Worm (Caenorhabditis elegans) whole organism, late embryonic: ENCODE measurements around the gene rars-1.

ENCODE experiments used
- C08G9.2 ChIP-seq: sonication (generic microtip); optimal IDR thresholded peaks from 2 replicates; lab custom pipeline; 2016; ENCODE audit warnings: mild to moderate bottlenecking, missing genetic modification characterization, moderate library complexity, missing compliant biosample characterization
- K02D7.2 ChIP-seq: sonication (generic microtip); optimal IDR thresholded peaks from 2 replicates; lab custom pipeline; 2017; ENCODE audit warnings: mild to moderate bottlenecking, missing genetic modification characterization, missing compliant biosample characterization
- K09A11.1 ChIP-seq: sonication (generic microtip); optimal IDR thresholded peaks from 2 replicates; lab custom pipeline; 2017; ENCODE audit warnings: antibody characterized with exemption, mild to moderate bottlenecking, missing genetic modification characterization, missing compliant biosample characterization; ENCODE audit not compliant: insufficient read depth
- ama-1 ChIP-seq: fragments of 150-350 bp; optimal IDR thresholded peaks from 2 replicates; lab custom pipeline; 2014
- ceh-19 ChIP-seq: fragments of 200-800 bp; sonication (Bioruptor generic); optimal IDR thresholded peaks from 2 replicates; lab custom pipeline; 2018; ENCODE audit warnings: mild to moderate bottlenecking, missing genetic modification characterization, missing compliant biosample characterization
- ceh-2 ChIP-seq: sonication (generic microtip); optimal IDR thresholded peaks from 2 replicates; lab custom pipeline; 2016; ENCODE audit warnings: missing genotype, missing genetic modification characterization, missing compliant biosample characterization
- ceh-24 ChIP-seq: sonication (generic microtip); optimal IDR thresholded peaks from 2 replicates; lab custom pipeline; 2016; ENCODE audit warnings: mild to moderate bottlenecking, missing genetic modification characterization, missing compliant biosample characterization
- ceh-30 ChIP-seq: fragments of 150-350 bp; optimal IDR thresholded peaks from 2 replicates; lab custom pipeline; 2014; ENCODE audit warnings: missing biosample characterization, missing genetic modification characterization
- ceh-34 ChIP-seq: sonication (generic microtip); optimal IDR thresholded peaks from 2 replicates; lab custom pipeline; 2016; ENCODE audit warnings: mild to moderate bottlenecking, missing genetic modification characterization, missing compliant biosample characterization
- ceh-48 ChIP-seq: sonication (generic microtip); optimal IDR thresholded peaks from 2 replicates; lab custom pipeline; 2016; ENCODE audit warnings: missing genetic modification characterization, inconsistent platforms, missing compliant biosample characterization
- ceh-9 ChIP-seq: sonication (generic microtip); optimal IDR thresholded peaks from 2 replicates; lab custom pipeline; 2016; ENCODE audit warnings: mild to moderate bottlenecking, missing genetic modification characterization, inconsistent platforms, missing compliant biosample characterization
- dmd-4 ChIP-seq: sonication (generic microtip); optimal IDR thresholded peaks from 2 replicates; lab custom pipeline; 2016; ENCODE audit warnings: borderline replicate concordance, missing genetic modification characterization, missing compliant biosample characterization
- dve-1 ChIP-seq: sonication (generic microtip); optimal IDR thresholded peaks from 2 replicates; lab custom pipeline; 2017; ENCODE audit warnings: antibody characterized with exemption, mild to moderate bottlenecking, missing genetic modification characterization, missing compliant biosample characterization
- elt-2 ChIP-seq: sonication (generic microtip); optimal IDR thresholded peaks from 2 replicates; lab custom pipeline; 2016; ENCODE audit warnings: missing genetic modification reagents, missing genetic modification characterization, missing compliant biosample characterization
- ets-4 ChIP-seq: sonication (generic microtip); optimal IDR thresholded peaks from 2 replicates; lab custom pipeline; 2016; ENCODE audit warnings: missing genetic modification characterization, missing compliant biosample characterization
- eyg-1 ChIP-seq: sonication (generic microtip); optimal IDR thresholded peaks from 2 replicates; lab custom pipeline; 2016; ENCODE audit warnings: missing genotype, missing genetic modification characterization, missing compliant biosample characterization
- fax-1 ChIP-seq: sonication (generic microtip); optimal IDR thresholded peaks from 2 replicates; lab custom pipeline; 2016; ENCODE audit warnings: missing genotype, missing genetic modification characterization, missing compliant biosample characterization
- fkh-10 ChIP-seq: fragments of 150-350 bp; optimal IDR thresholded peaks from 2 replicates; lab custom pipeline; 2014; ENCODE audit warnings: missing biosample characterization, missing genetic modification reagents, missing genetic modification characterization
- fkh-6 ChIP-seq: sonication (generic microtip); optimal IDR thresholded peaks from 2 replicates; lab custom pipeline; 2016; ENCODE audit warnings: missing genetic modification characterization, missing compliant biosample characterization
- gmeb-2 ChIP-seq: sonication (generic microtip); optimal IDR thresholded peaks from 2 replicates; lab custom pipeline; 2016; ENCODE audit warnings: missing genetic modification characterization, inconsistent platforms, missing compliant biosample characterization
- hlh-15 ChIP-seq: sonication (generic microtip); optimal IDR thresholded peaks from 2 replicates; lab custom pipeline; 2016; ENCODE audit warnings: missing genetic modification characterization, missing compliant biosample characterization
- hlh-6 ChIP-seq: sonication (generic microtip); optimal IDR thresholded peaks from 2 replicates; lab custom pipeline; 2016; ENCODE audit warnings: missing genotype, missing genetic modification characterization, missing compliant biosample characterization
- madf-2 ChIP-seq: sonication (generic microtip); optimal IDR thresholded peaks from 2 replicates; lab custom pipeline; 2017; ENCODE audit warnings: missing genetic modification characterization, missing compliant biosample characterization
- nfya-1 ChIP-seq: sonication (generic microtip); optimal IDR thresholded peaks from 2 replicates; lab custom pipeline; 2017; ENCODE audit warnings: missing genetic modification characterization, mild to moderate bottlenecking, missing compliant biosample characterization, antibody characterized with exemption, moderate library complexity
- pag-3 ChIP-seq: sonication (generic microtip); optimal IDR thresholded peaks from 2 replicates; lab custom pipeline; 2016; ENCODE audit warnings: missing compliant biosample characterization, missing genetic modification characterization, borderline replicate concordance
- pat-9 ChIP-seq: fragments of 200-800 bp; sonication (Bioruptor generic); optimal IDR thresholded peaks from 2 replicates; lab custom pipeline; 2018; ENCODE audit warnings: mild to moderate bottlenecking, missing genetic modification characterization, moderate library complexity, missing compliant biosample characterization
- pax-1 ChIP-seq: fragments of 150-350 bp; optimal IDR thresholded peaks from 2 replicates; lab custom pipeline; 2014; ENCODE audit warnings: missing biosample characterization, missing genetic modification characterization
- pha-2 ChIP-seq: sonication (generic microtip); optimal IDR thresholded peaks from 2 replicates; lab custom pipeline; 2017; ENCODE audit warnings: mild to moderate bottlenecking, missing genetic modification characterization, missing compliant biosample characterization
- ref-2 ChIP-seq: sonication (generic microtip); optimal IDR thresholded peaks from 2 replicates; lab custom pipeline; 2016; ENCODE audit warnings: missing genetic modification characterization, missing compliant biosample characterization
- sdc-2 ChIP-seq: sonication (generic microtip); optimal IDR thresholded peaks from 2 replicates; lab custom pipeline; 2016; ENCODE audit warnings: missing genotype, missing genetic modification characterization, missing compliant biosample characterization
- sox-2 ChIP-seq: fragments of 200-800 bp; sonication (Bioruptor generic); IDR thresholded peaks from 2 replicates; pipeline ENCODE4 v1.3.6; 2022; ENCODE audit warnings: missing genetic modification reagents, missing genetic modification characterization, missing compliant biosample characterization
- tbx-2 ChIP-seq: sonication (generic microtip); optimal IDR thresholded peaks from 2 replicates; lab custom pipeline; 2016; ENCODE audit warnings: missing genetic modification characterization, missing compliant biosample characterization
- tbx-7 ChIP-seq: sonication (generic microtip); optimal IDR thresholded peaks from 2 replicates; lab custom pipeline; 2016; ENCODE audit warnings: missing genotype, missing genetic modification characterization, missing compliant biosample characterization
- ttx-3 ChIP-seq: sonication (generic microtip); optimal IDR thresholded peaks from 2 replicates; lab custom pipeline; 2016; ENCODE audit warnings: missing genetic modification reagents, missing genetic modification characterization, missing compliant biosample characterization
- unc-3 ChIP-seq, 2 experiments: fragments of 200-800 bp in 1 of 2; sonication (Bioruptor generic) in 1 of 2; sonication (generic microtip) in 1 of 2; conservative IDR thresholded peaks in 1 of 2; optimal IDR thresholded peaks in 1 of 2; 2 replicates each; pipeline versions ENCODE4 v1.3.6 to Lab custom; 2016 to 2022; ENCODE audit warnings: missing compliant biosample characterization in 2 of 2, missing genetic modification characterization in 2 of 2, missing genetic modification reagents in 1 of 2
- unc-55 ChIP-seq: sonication (generic microtip); optimal IDR thresholded peaks from 2 replicates; lab custom pipeline; 2017; ENCODE audit warnings: missing biosample characterization, missing genetic modification reagents, missing genetic modification characterization
- ztf-16 ChIP-seq: sonication (generic microtip); optimal IDR thresholded peaks from 2 replicates; lab custom pipeline; 2017; ENCODE audit warnings: missing genetic modification characterization, missing compliant biosample characterization

The rars-1 gene

ce11 chrIII:4870478-4870877 lies 46.5 kb downstream of the rars-1 start, which contains the start of gene gipc-1:
Gene gipc-1 (plus strand): TSS chrIII:4870778.
- TF ChIP-seq fkh-10 (GFP tag; lab: Kevin White, UChicago) (no peak), sdc-2 (tag; lab: Kevin White, UChicago) (no peak), ref-2 (tag; lab: Kevin White, UChicago) (no peak), unc-55 (GFP tag; lab: Kevin White, UChicago) (no peak), ceh-34 (tag; lab: Kevin White, UChicago) (no peak), pat-9 (tag; lab: Kevin White, UChicago) (no peak), hlh-15 (tag; lab: Kevin White, UChicago) (no peak), elt-2 (tag; lab: Kevin White, UChicago) (no peak), dmd-4 (no peak), ceh-19 (GFP tag; lab: Kevin White, UChicago) (no peak), gmeb-2 (no peak), pag-3 (tag; lab: Kevin White, UChicago) (no peak), C08G9.2 (tag; lab: Kevin White, UChicago) (no peak)

ce11 chrIII:4868643-4869042 lies 48.3 kb downstream of the rars-1 start, which contains the start of the genes msd-4 and C35D10.3:
Gene msd-4 (minus strand): TSS chrIII:4868743.
Gene C35D10.3 (plus strand): TSS chrIII:4868921.
- TF ChIP-seq tbx-2 (no peak), K02D7.2 (no peak), ceh-9 (tag; lab: Kevin White, UChicago) (no peak), K09A11.1 (tag; lab: Kevin White, UChicago) (no peak), ceh-19 (GFP tag; lab: Kevin White, UChicago) (no peak), ama-1 (lab: Kevin White, UChicago) (no peak), unc-3 (GFP tag; conservative IDR thresholded peaks at IDR 0.05; lab: Robert Waterston, UW) (no peak), unc-3 (tag; optimal IDR thresholded peaks at IDR 0.05; lab: Kevin White, UChicago) (no peak), ceh-24 (tag; lab: Kevin White, UChicago) (no peak), fax-1 (tag; lab: Kevin White, UChicago) (no peak), fkh-6 (tag; lab: Kevin White, UChicago) (no peak), dve-1 (tag; lab: Kevin White, UChicago) (no peak), C08G9.2 (tag; lab: Kevin White, UChicago) (no peak), ets-4 (no peak), hlh-6 (no peak)
- TF ChIP-seq, all 69 proteins: peak for 0

DNA sequence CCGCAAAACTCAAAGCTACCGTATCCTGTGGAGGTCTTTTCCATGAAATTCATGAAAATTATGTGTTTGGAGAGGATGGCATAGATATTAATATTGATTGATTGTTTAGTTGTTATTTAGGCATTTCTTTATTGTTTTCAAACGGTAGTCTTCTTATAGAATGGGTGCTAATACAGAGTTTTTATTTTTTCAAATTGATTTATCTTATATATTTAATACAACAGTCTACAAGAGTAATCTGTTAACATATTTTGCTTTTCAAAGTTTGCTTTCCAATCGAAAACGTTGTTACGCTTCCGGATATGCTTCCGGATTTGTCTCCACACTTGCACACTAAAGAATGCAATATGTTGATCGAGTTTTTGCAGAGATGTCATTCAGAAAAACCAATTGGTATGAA lies 50.2 kb downstream of the rars-1 start, which contains the start of gene C35D10.17:
C35D10.17 (plus strand) TSS at position 301 of the 400 bp plus-strand sequence.
- TF ChIP-seq hlh-6 (no peak), nfya-1 (tag; lab: Kevin White, UChicago) (no peak), ttx-3 (no peak), pha-2 (no peak), fax-1 (tag; lab: Kevin White, UChicago) (no peak), ceh-48 (no peak), K02D7.2 (no peak), tbx-2 (no peak), eyg-1 (tag; lab: Kevin White, UChicago) (no peak), madf-2 (tag; lab: Kevin White, UChicago) (no peak), ztf-16 (no peak), tbx-7 (tag; lab: Kevin White, UChicago) (no peak), pax-1 (no peak), K09A11.1 (tag; lab: Kevin White, UChicago) (no peak), ceh-30 (tag; lab: Kevin White, UChicago) (no peak), fkh-6 (tag; lab: Kevin White, UChicago) (no peak), ceh-2 (tag; lab: Kevin White, UChicago) (no peak), unc-55 (GFP tag; lab: Kevin White, UChicago) (no peak), sox-2 (GFP tag; lab: Robert Waterston, UW) (no peak)
